Worm (Caenorhabditis elegans): ENCODE results near the gene zig-12.

DNA sequence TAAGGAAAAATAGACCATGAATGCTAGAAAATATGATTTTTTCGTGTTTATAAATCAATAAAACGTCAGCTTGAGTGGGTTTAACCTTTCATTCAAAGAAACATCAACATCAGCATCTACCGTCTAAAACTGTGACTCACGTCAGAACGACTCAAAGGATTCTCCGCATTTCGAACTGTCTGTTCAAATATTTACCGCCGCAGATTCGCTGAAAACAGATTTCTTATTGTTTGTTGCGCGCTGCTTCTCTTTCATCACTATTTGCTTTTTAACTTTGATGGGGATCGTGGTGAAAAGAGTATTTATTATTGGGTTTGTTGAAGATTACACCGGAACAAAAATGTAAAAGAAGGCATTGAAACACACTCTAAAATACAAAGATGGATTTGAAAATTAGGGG, 42.4 kb upstream of the zig-12 start:
- no peak for TF ChIP-seq him-1 (tag; optimal IDR thresholded peaks at IDR 0.05)
- no peak for TF ChIP-seq W03F9.2 (tag; optimal IDR thresholded peaks at IDR 0.05)
- TF ChIP-seq dao-5 (tag; optimal IDR thresholded peaks at IDR 0.05) = no peak

Data from whole organism, L4/young adult.